Worm (Caenorhabditis elegans) whole organism, mixed stage, embryonic: ENCODE data around the gene lim-6.

ENCODE experiments used
- M03D4.4 ChIP-seq: sonication (generic microtip); optimal IDR thresholded peaks from 2 replicates; lab custom pipeline; 2017; ENCODE audit warnings: mild to moderate bottlenecking, missing genetic modification characterization, missing compliant biosample characterization
- bed-3 ChIP-seq: fragments of 200-800 bp; sonication (Bioruptor generic); optimal IDR thresholded peaks from 3 replicates; lab custom pipeline; 2018; ENCODE audit warnings: mild to moderate bottlenecking, missing genetic modification characterization, moderate library complexity, missing compliant biosample characterization
- blmp-1 ChIP-seq: fragments of 150-350 bp; optimal IDR thresholded peaks from 2 replicates; lab custom pipeline; 2014; ENCODE audit warnings: missing biosample characterization, missing genetic modification characterization
- ceh-39 ChIP-seq: fragments of 150-350 bp; optimal IDR thresholded peaks from 2 replicates; lab custom pipeline; 2014; ENCODE audit warnings: missing biosample characterization, missing genetic modification characterization
- ceh-43 ChIP-seq: fragments of 200-800 bp; sonication (Bioruptor generic); optimal IDR thresholded peaks from 2 replicates; lab custom pipeline; 2018; ENCODE audit warnings: mild to moderate bottlenecking, missing genetic modification characterization, moderate library complexity, missing compliant biosample characterization
- ces-1 ChIP-seq: fragments of 150-350 bp; optimal IDR thresholded peaks from 2 replicates; lab custom pipeline; 2014; ENCODE audit warnings: missing biosample characterization, missing genetic modification reagents, missing genetic modification characterization
- cnd-1 ChIP-seq: fragments of 200-800 bp; sonication (Bioruptor generic); optimal IDR thresholded peaks from 2 replicates; lab custom pipeline; 2018; ENCODE audit warnings: mild to moderate bottlenecking, missing genetic modification characterization, missing compliant biosample characterization
- drap-1 ChIP-seq: fragments of 200-800 bp; sonication (Bioruptor generic); optimal IDR thresholded peaks from 3 replicates; lab custom pipeline; 2018; ENCODE audit warnings: mild to moderate bottlenecking, missing genetic modification characterization, missing compliant biosample characterization
- elt-1 ChIP-seq: sonication (generic microtip); optimal IDR thresholded peaks from 2 replicates; lab custom pipeline; 2017; ENCODE audit warnings: missing genetic modification characterization, mild to moderate bottlenecking, missing compliant biosample characterization, antibody characterized with exemption, moderate library complexity, borderline replicate concordance; ENCODE audit not compliant: insufficient read depth
- flh-1 ChIP-seq: fragments of 200-800 bp; sonication (Bioruptor generic); optimal IDR thresholded peaks from 2 replicates; lab custom pipeline; 2018; ENCODE audit warnings: mild to moderate bottlenecking, missing genetic modification characterization, moderate library complexity, missing compliant biosample characterization
- ham-2 ChIP-seq: fragments of 200-800 bp; sonication (Bioruptor generic); optimal IDR thresholded peaks from 2 replicates; lab custom pipeline; 2018; ENCODE audit warnings: mild to moderate bottlenecking, missing genetic modification characterization, missing compliant biosample characterization
- hlh-1 ChIP-seq: fragments of 150-350 bp; optimal IDR thresholded peaks from 2 replicates; lab custom pipeline; 2014; ENCODE audit warnings: missing biosample characterization, missing genetic modification reagents, missing genetic modification characterization
- lin-13 ChIP-seq: fragments of 150-350 bp; optimal IDR thresholded peaks from 2 replicates; lab custom pipeline; 2014; ENCODE audit warnings: missing biosample characterization, missing genetic modification characterization
- lin-32 ChIP-seq: fragments of 200-800 bp; sonication (Bioruptor generic); optimal IDR thresholded peaks from 2 replicates; lab custom pipeline; 2018; ENCODE audit warnings: mild to moderate bottlenecking, missing genetic modification characterization, missing compliant biosample characterization
- lsy-2 ChIP-seq: fragments of 150-350 bp; optimal IDR thresholded peaks from 2 replicates; lab custom pipeline; 2014; ENCODE audit warnings: missing biosample characterization, missing genetic modification characterization
- mab-5 ChIP-seq: fragments of 150-350 bp; optimal IDR thresholded peaks from 2 replicates; lab custom pipeline; 2014; ENCODE audit warnings: missing biosample characterization, missing genetic modification characterization
- mep-1 ChIP-seq: fragments of 150-350 bp; optimal IDR thresholded peaks from 2 replicates; lab custom pipeline; 2017; ENCODE audit warnings: missing biosample characterization, missing genetic modification reagents, missing genetic modification characterization, inconsistent platforms
- mls-2 ChIP-seq: sonication (generic microtip); optimal IDR thresholded peaks from 2 replicates; lab custom pipeline; 2016; ENCODE audit warnings: mild to moderate bottlenecking, missing genetic modification characterization, moderate library complexity, missing compliant biosample characterization
- nhr-12 ChIP-seq: fragments of 150-350 bp; optimal IDR thresholded peaks from 2 replicates; lab custom pipeline; 2014; ENCODE audit warnings: missing biosample characterization, missing genetic modification characterization
- nhr-2 ChIP-seq: fragments of 150-350 bp; optimal IDR thresholded peaks from 2 replicates; lab custom pipeline; 2014; ENCODE audit warnings: missing biosample characterization, missing genetic modification characterization
- nhr-237 ChIP-seq: fragments of 150-350 bp; optimal IDR thresholded peaks from 2 replicates; lab custom pipeline; 2014; ENCODE audit warnings: missing biosample characterization, missing genetic modification characterization
- pha-4 ChIP-seq: fragments of 150-350 bp; optimal IDR thresholded peaks from 2 replicates; lab custom pipeline; 2018; ENCODE audit warnings: missing biosample characterization, missing genetic modification reagents, missing genetic modification characterization
- sem-2 ChIP-seq: fragments of 200-800 bp; sonication (Bioruptor generic); optimal IDR thresholded peaks from 2 replicates; lab custom pipeline; 2018; ENCODE audit warnings: mild to moderate bottlenecking, missing genetic modification characterization, missing compliant biosample characterization
- snpc-4 ChIP-seq: fragments of 150-350 bp; optimal IDR thresholded peaks from 2 replicates; lab custom pipeline; 2014; ENCODE audit warnings: missing biosample characterization, missing genetic modification characterization
- sptf-1 ChIP-seq: sonication (generic microtip); optimal IDR thresholded peaks from 2 replicates; lab custom pipeline; 2017; ENCODE audit warnings: mild to moderate bottlenecking, missing genetic modification characterization, moderate library complexity, missing compliant biosample characterization
- tbx-8 ChIP-seq: fragments of 200-800 bp; sonication (Bioruptor generic); optimal IDR thresholded peaks from 2 replicates; lab custom pipeline; 2018; ENCODE audit warnings: mild to moderate bottlenecking, missing genetic modification characterization, moderate library complexity, missing compliant biosample characterization
- unc-120 ChIP-seq: sonication (generic microtip); optimal IDR thresholded peaks from 2 replicates; lab custom pipeline; 2017; ENCODE audit warnings: missing genetic modification characterization, missing compliant biosample characterization; ENCODE audit not compliant: poor library complexity, severe bottlenecking
- unc-39 ChIP-seq: fragments of 150-350 bp; optimal IDR thresholded peaks from 2 replicates; lab custom pipeline; 2014; ENCODE audit warnings: missing biosample characterization, missing genetic modification characterization
- unc-62 ChIP-seq: fragments of 150-350 bp; optimal IDR thresholded peaks from 2 replicates; lab custom pipeline; 2014; ENCODE audit warnings: missing biosample characterization, missing genetic modification reagents, missing genetic modification characterization
- zip-8 ChIP-seq: fragments of 150-350 bp; optimal IDR thresholded peaks from 2 replicates; lab custom pipeline; 2014; ENCODE audit warnings: missing biosample characterization, missing genetic modification characterization
- ztf-11 ChIP-seq: fragments of 150-350 bp; optimal IDR thresholded peaks from 2 replicates; lab custom pipeline; 2014; ENCODE audit warnings: missing biosample characterization, missing genetic modification characterization

Gene lim-6

DNA sequence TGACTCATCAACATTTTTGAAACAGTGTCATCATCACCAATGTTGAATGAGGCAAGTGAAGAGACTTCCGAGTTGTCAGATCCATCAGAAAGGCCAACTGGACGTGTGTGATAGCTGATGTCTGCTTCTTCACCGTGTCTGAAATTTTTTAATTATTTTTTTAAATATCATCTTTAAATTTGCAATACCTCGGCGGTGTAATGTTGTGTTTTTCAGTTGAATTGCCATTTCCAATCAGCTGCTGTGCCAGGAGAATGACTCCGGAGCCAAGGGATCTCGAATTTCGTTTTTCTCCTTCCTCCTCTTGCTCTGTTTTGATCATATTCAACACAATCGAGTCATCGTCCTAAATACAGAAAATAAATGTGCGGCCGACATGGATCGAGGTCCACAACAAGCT lies 12.7 kb downstream of the lim-6 start:
- TF ChIP-seq bed-3 (GFP tag; lab: Kevin White, UChicago) (no peak), cnd-1 (no peak), ces-1 (no peak), sptf-1 (tag; lab: Kevin White, UChicago) (no peak), mep-1 (no peak), nhr-237 (no peak), lsy-2 (tag; lab: Kevin White, UChicago) (no peak), tbx-8 (GFP tag; lab: Kevin White, UChicago) (no peak), snpc-4 (tag; lab: Kevin White, UChicago) (no peak), lin-13 (tag; lab: Kevin White, UChicago) (no peak), lin-32 (no peak), blmp-1 (tag; lab: Kevin White, UChicago) (no peak), flh-1 (no peak), nhr-2 (tag; lab: Kevin White, UChicago) (no peak), zip-8 (tag; lab: Kevin White, UChicago) (no peak), unc-62 (no peak), sem-2 (GFP tag; lab: Kevin White, UChicago) (no peak), unc-120 (no peak), pha-4 (tag; lab: Kevin White, UChicago) (no peak), drap-1 (GFP tag; lab: Kevin White, UChicago) (no peak)

DNA sequence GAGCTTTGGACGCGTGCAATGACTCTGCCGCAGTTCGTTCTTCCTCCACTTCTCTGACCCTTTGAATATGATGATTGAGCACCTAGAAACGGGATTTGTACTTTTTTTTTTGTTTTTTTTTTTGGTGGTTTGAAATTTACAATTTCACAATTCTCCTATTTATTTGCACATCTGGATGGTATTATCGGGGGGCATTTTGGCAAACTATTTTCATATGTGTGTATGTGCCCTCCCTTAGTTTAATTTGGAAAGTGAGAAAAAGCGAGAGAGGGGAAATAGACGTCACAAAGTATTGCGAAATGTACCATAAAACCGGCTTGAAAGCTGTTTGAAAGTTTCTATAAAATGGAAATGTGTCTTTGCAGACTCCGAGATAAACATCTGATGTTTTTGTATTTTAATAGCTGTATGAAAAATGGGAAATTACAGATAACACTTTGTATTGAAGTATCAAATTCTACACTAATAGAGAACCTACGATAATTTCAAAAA lies 14.2 kb downstream of the lim-6 start:
- no peak for TF ChIP-seq ces-1
- no peak for TF ChIP-seq ham-2 (GFP tag; lab: Kevin White, UChicago)
- TF ChIP-seq sptf-1 (tag; lab: Kevin White, UChicago): no peak
- no peak for TF ChIP-seq zip-8 (tag; lab: Kevin White, UChicago)
- no peak for TF ChIP-seq elt-1 (tag; lab: Kevin White, UChicago)
- no peak for TF ChIP-seq hlh-1 (tag; lab: Kevin White, UChicago)
- no peak for TF ChIP-seq ceh-43 (GFP tag; lab: Kevin White, UChicago)
- TF ChIP-seq drap-1 (GFP tag; lab: Kevin White, UChicago): no peak
- no peak for TF ChIP-seq pha-4 (tag; lab: Kevin White, UChicago)

DNA sequence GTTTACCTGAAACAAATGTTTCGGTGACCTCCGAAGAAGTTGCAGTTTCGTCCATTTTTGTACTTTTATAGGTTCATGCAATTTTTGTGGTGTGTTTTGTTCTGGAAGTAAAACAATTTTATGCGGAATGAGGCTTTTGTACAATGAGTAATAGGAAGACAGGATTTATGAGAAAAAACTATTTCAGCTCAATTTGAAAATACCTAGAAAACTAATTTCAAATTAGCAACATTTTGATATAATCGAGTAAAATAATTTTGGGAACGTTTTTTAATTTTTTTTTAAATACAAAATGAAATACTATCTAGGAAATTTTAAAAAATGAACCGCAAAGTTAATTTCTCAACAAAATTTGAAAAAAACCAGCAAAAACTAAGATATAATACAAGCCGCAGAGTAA lies 15.8 kb downstream of the lim-6 start, which contains the start of gene rei-2:
Gene rei-2 (minus strand): TSS at position 101 of the 400 bp plus-strand sequence.
- TF ChIP-seq snpc-4 (tag; lab: Kevin White, UChicago): no peak
- no peak for TF ChIP-seq drap-1 (GFP tag; lab: Kevin White, UChicago)
- no peak for TF ChIP-seq ces-1
- no peak for TF ChIP-seq ceh-39
- no peak for TF ChIP-seq tbx-8 (GFP tag; lab: Kevin White, UChicago)
- TF ChIP-seq unc-62: no peak
- no peak for TF ChIP-seq mab-5 (tag; lab: Kevin White, UChicago)
- no peak for TF ChIP-seq cnd-1
- TF ChIP-seq mls-2: no peak
- TF ChIP-seq M03D4.4 (tag; lab: Kevin White, UChicago): no peak

DNA sequence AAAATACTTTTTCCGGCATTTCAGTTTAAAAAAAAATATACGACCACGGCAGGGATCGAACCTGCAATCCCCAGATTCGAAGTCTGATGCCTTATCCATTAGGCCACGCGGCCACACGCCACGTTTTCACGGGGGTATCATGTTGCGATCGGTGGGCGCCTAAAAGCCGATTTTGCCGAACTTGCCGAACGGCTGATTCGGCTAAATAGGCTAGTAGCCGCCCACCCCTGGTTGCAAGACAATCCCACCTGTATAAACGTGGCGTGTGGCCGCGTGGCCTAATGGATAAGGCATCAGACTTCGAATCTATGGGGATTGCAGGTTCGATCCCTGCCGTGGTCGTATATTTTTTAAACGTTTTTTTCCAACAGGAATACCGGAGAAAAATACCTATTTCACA lies 16.9 kb downstream of the lim-6 start:
- TF ChIP-seq nhr-12 (no peak), unc-39 (no peak), tbx-8 (GFP tag; lab: Kevin White, UChicago) (no peak), bed-3 (GFP tag; lab: Kevin White, UChicago) (no peak), mls-2 (no peak), mab-5 (tag; lab: Kevin White, UChicago) (no peak), lin-32 (no peak), snpc-4 (tag; lab: Kevin White, UChicago) (no peak), flh-1 (no peak), sptf-1 (tag; lab: Kevin White, UChicago) (no peak), ceh-39 (no peak), ceh-43 (GFP tag; lab: Kevin White, UChicago) (no peak), cnd-1 (no peak)
- TF ChIP-seq, all 35 proteins: peak for 0

DNA sequence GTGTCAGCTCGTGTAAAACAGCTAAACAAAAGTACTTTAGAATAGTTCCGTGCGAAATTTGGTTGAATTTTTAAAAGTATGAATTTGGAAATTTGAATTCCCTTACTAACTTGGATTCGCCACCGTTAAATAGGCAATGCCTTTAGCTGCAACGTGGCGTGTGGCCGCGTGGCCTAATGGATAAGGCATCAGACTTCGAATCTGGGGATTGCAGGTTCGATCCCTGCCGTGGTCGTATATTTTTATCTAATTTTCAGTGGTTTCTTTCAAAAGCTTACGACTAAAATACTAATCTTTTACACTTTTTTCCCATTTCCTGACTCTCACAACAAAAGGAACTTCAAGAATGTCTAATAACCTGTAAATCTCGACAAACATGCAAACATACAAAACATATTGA lies 17.4 kb downstream of the lim-6 start:
- TF ChIP-seq ztf-11 (no peak), sptf-1 (tag; lab: Kevin White, UChicago) (no peak), pha-4 (tag; lab: Kevin White, UChicago) (no peak), zip-8 (tag; lab: Kevin White, UChicago) (no peak), ces-1 (no peak), bed-3 (GFP tag; lab: Kevin White, UChicago) (no peak), lin-13 (tag; lab: Kevin White, UChicago) (no peak), snpc-4 (tag; lab: Kevin White, UChicago) (no peak)
